Fruit fly (Drosophila melanogaster) whole organism, embryonic: ENCODE data around the gene CG14352.

ENCODE experiments used
- ATbp ChIP-seq: fragments of 200-800 bp; sonication (Bioruptor generic); optimal IDR thresholded peaks from 2 replicates; lab custom pipeline; 2017; ENCODE audit warnings: missing biosample characterization, mild to moderate bottlenecking, missing genetic modification characterization, missing genetic modification reagents
- Ada2b ChIP-seq: fragments of 200-800 bp; sonication (Bioruptor generic); IDR thresholded peaks from 2 replicates; pipeline ENCODE4 v1.3.6; 2022; ENCODE audit warnings: missing biosample characterization, missing genetic modification characterization
- C15 ChIP-seq: fragments of 200-800 bp; sonication (Bioruptor generic); IDR thresholded peaks from 3 replicates; pipeline ENCODE4 v1.3.6; 2022; ENCODE audit warnings: missing biosample characterization, missing genetic modification characterization
- CG11093 ChIP-seq: fragments of 200-800 bp; sonication (Bioruptor generic); IDR thresholded peaks from 3 replicates; pipeline ENCODE4 v1.3.6; 2022; ENCODE audit warnings: missing biosample characterization, missing genetic modification characterization
- CG11504 ChIP-seq: fragments of 200-800 bp; sonication (Bioruptor generic); optimal IDR thresholded peaks from 3 replicates; lab custom pipeline; 2019; ENCODE audit warnings: missing biosample characterization, mild to moderate bottlenecking, missing genetic modification characterization, moderate library complexity
- CG12104 ChIP-seq: fragments of 200-800 bp; sonication (Bioruptor generic); optimal IDR thresholded peaks from 3 replicates; lab custom pipeline; 2016; ENCODE audit warnings: missing biosample characterization, missing genetic modification characterization
- CG12236 ChIP-seq: fragments of 200-800 bp; sonication (Bioruptor generic); optimal IDR thresholded peaks from 2 replicates; lab custom pipeline; 2016; ENCODE audit warnings: missing biosample characterization, missing genetic modification characterization
- CG12744 ChIP-seq: fragments of 200-800 bp; sonication (Bioruptor generic); optimal IDR thresholded peaks from 2 replicates; lab custom pipeline; 2016; ENCODE audit warnings: missing biosample characterization, missing genetic modification characterization
- CG1603 ChIP-seq: fragments of 200-800 bp; sonication (Bioruptor generic); optimal IDR thresholded peaks from 2 replicates; lab custom pipeline; 2019; ENCODE audit warnings: missing biosample characterization, mild to moderate bottlenecking, missing genetic modification characterization, moderate library complexity
- CG16779 ChIP-seq: fragments of 200-800 bp; sonication (Bioruptor generic); IDR thresholded peaks from 2 replicates; pipeline ENCODE4 v1.3.6; 2022; ENCODE audit warnings: missing biosample characterization, missing genetic modification characterization
- CG17361 ChIP-seq: fragments of 200-800 bp; sonication (Bioruptor generic); IDR thresholded peaks from 3 replicates; pipeline ENCODE4 v1.3.6; 2022; ENCODE audit warnings: missing biosample characterization, missing genetic modification characterization
- CG31441 ChIP-seq: fragments of 200-800 bp; sonication (Bioruptor generic); IDR thresholded peaks from 2 replicates; pipeline ENCODE4 v1.3.6; 2022; ENCODE audit warnings: missing biosample characterization, missing genetic modification characterization
- CG32532 ChIP-seq: fragments of 200-800 bp; sonication (Bioruptor generic); IDR thresholded peaks from 2 replicates; pipeline ENCODE4 v1.3.6; 2022; ENCODE audit warnings: missing biosample characterization, missing genetic modification characterization
- CG32772 ChIP-seq: fragments of 200-800 bp; sonication (Bioruptor generic); IDR thresholded peaks from 2 replicates; pipeline ENCODE4 v1.3.6; 2022; ENCODE audit warnings: missing biosample characterization, missing genetic modification characterization
- CG4328 ChIP-seq: fragments of 200-800 bp; sonication (Bioruptor generic); optimal IDR thresholded peaks from 3 replicates; lab custom pipeline; 2017; ENCODE audit warnings: missing biosample characterization, missing genetic modification reagents, missing genetic modification characterization
- CG4404 ChIP-seq: fragments of 200-800 bp; sonication (Bioruptor generic); IDR thresholded peaks from 2 replicates; pipeline ENCODE4 v1.3.6; 2022; ENCODE audit warnings: missing biosample characterization, missing genetic modification characterization
- CG6813 ChIP-seq: fragments of 200-800 bp; sonication (Bioruptor generic); optimal IDR thresholded peaks from 2 replicates; lab custom pipeline; 2017; ENCODE audit warnings: missing biosample characterization, missing genetic modification characterization, mild to moderate bottlenecking, moderate library complexity, missing genetic modification reagents
- Dek ChIP-seq: fragments of 200-800 bp; sonication (Bioruptor generic); optimal IDR thresholded peaks from 3 replicates; lab custom pipeline; 2019; ENCODE audit warnings: missing biosample characterization, mild to moderate bottlenecking, missing genetic modification characterization, moderate library complexity
- Doc3 ChIP-seq: fragments of 200-800 bp; sonication (Bioruptor generic); IDR thresholded peaks from 3 replicates; pipeline ENCODE4 v1.3.6; 2022; ENCODE audit warnings: missing biosample characterization, missing genetic modification characterization; ENCODE audit not compliant: partially characterized antibody
- Drgx ChIP-seq: fragments of 200-800 bp; sonication (Bioruptor generic); IDR thresholded peaks from 2 replicates; pipeline ENCODE4 v1.3.6; 2022; ENCODE audit warnings: missing biosample characterization, missing genetic modification characterization
- Gsc ChIP-seq: fragments of 200-800 bp; sonication (Bioruptor generic); IDR thresholded peaks from 2 replicates; pipeline ENCODE4 v1.3.6; 2022; ENCODE audit warnings: missing biosample characterization, missing genetic modification characterization
- HLH4C ChIP-seq: fragments of 200-800 bp; sonication (Bioruptor generic); IDR thresholded peaks from 3 replicates; pipeline ENCODE4 v1.3.6; 2022; ENCODE audit warnings: missing biosample characterization, missing genetic modification characterization; ENCODE audit not compliant: partially characterized antibody
- Hmr ChIP-seq: fragments of 200-800 bp; sonication (Bioruptor generic); optimal IDR thresholded peaks from 3 replicates; lab custom pipeline; 2017; ENCODE audit warnings: mild to moderate bottlenecking, missing biosample characterization, missing genetic modification reagents, missing genetic modification characterization
- Lhr ChIP-seq: fragments of 200-800 bp; sonication (Bioruptor generic); optimal IDR thresholded peaks from 3 replicates; lab custom pipeline; 2017; ENCODE audit warnings: mild to moderate bottlenecking, missing biosample characterization, missing genetic modification reagents, missing genetic modification characterization
- NC2α ChIP-seq: fragments of 200-800 bp; sonication (Bioruptor generic); optimal IDR thresholded peaks from 2 replicates; lab custom pipeline; 2016; ENCODE audit warnings: missing biosample characterization, missing genetic modification characterization
- NC2β ChIP-seq: fragments of 200-800 bp; sonication (Bioruptor generic); optimal IDR thresholded peaks from 2 replicates; lab custom pipeline; 2016; ENCODE audit warnings: missing biosample characterization, missing genetic modification characterization
- Nf-YB ChIP-seq: fragments of 200-800 bp; sonication (Bioruptor generic); optimal IDR thresholded peaks from 3 replicates; lab custom pipeline; 2019; ENCODE audit warnings: missing biosample characterization, mild to moderate bottlenecking, missing genetic modification characterization, moderate library complexity
- Oli ChIP-seq: fragments of 200-800 bp; sonication (Bioruptor generic); optimal IDR thresholded peaks from 2 replicates; lab custom pipeline; 2018; ENCODE audit warnings: missing biosample characterization, mild to moderate bottlenecking, missing genetic modification characterization, moderate library complexity
- Rx ChIP-seq: fragments of 200-800 bp; sonication (Bioruptor generic); IDR thresholded peaks from 2 replicates; pipeline ENCODE4 v1.3.6; 2022; ENCODE audit warnings: missing biosample characterization, missing genetic modification characterization
- Side ChIP-seq: fragments of 200-800 bp; sonication (Bioruptor generic); optimal IDR thresholded peaks from 2 replicates; lab custom pipeline; 2016; ENCODE audit warnings: missing biosample characterization, missing genetic modification characterization
- Xrp1 ChIP-seq: fragments of 200-800 bp; sonication (Bioruptor generic); IDR thresholded peaks from 2 replicates; pipeline ENCODE4 v1.3.6; 2022; ENCODE audit warnings: missing biosample characterization, missing genetic modification characterization
- cato ChIP-seq: fragments of 200-800 bp; sonication (Bioruptor generic); optimal IDR thresholded peaks from 2 replicates; lab custom pipeline; 2016; ENCODE audit warnings: missing biosample characterization, missing genetic modification characterization, borderline replicate concordance
- crc ChIP-seq: fragments of 200-800 bp; sonication (Bioruptor generic); optimal IDR thresholded peaks from 2 replicates; lab custom pipeline; 2016; ENCODE audit warnings: missing biosample characterization, missing genetic modification characterization
- crol ChIP-seq: fragments of 200-800 bp; sonication (Bioruptor generic); IDR thresholded peaks from 2 replicates; pipeline ENCODE4 v1.3.6; 2022; ENCODE audit warnings: missing biosample characterization, missing genetic modification characterization
- dmrt99B ChIP-seq: fragments of 200-800 bp; sonication (Bioruptor generic); optimal IDR thresholded peaks from 2 replicates; lab custom pipeline; 2018; ENCODE audit warnings: missing biosample characterization, mild to moderate bottlenecking, missing genetic modification characterization, moderate library complexity
- grau ChIP-seq: fragments of 200-800 bp; optimal IDR thresholded peaks from 3 replicates; lab custom pipeline; 2019; ENCODE audit warnings: missing biosample characterization, mild to moderate bottlenecking, missing genetic modification characterization, moderate library complexity
- hkb ChIP-seq, 2 experiments: fragments of 200-800 bp in 1 of 2; fragments of >200 bp in 1 of 2; sonication (Bioruptor generic) in 1 of 2; IDR thresholded peaks in 1 of 2; optimal IDR thresholded peaks in 1 of 2; 2 replicates each; pipeline versions ENCODE4 v1.3.6 to Lab custom; 2017 to 2022; ENCODE audit warnings: missing biosample characterization in 1 of 2, missing genetic modification characterization in 1 of 2
- hth ChIP-seq: fragments of >200 bp; optimal IDR thresholded peaks from 2 replicates; lab custom pipeline; 2017; ENCODE audit warnings: inconsistent platforms
- insv ChIP-seq, 2 experiments: fragments of 200-800 bp; sonication (Bioruptor generic); optimal IDR thresholded peaks; 3 replicates each; lab custom pipeline; 2016 to 2018; ENCODE audit warnings: missing biosample characterization in 2 of 2, missing genetic modification characterization in 2 of 2
- kah ChIP-seq: fragments of 200-800 bp; sonication (Bioruptor generic); optimal IDR thresholded peaks from 2 replicates; lab custom pipeline; 2018; ENCODE audit warnings: missing biosample characterization, mild to moderate bottlenecking, missing genetic modification characterization
- klu ChIP-seq: fragments of 200-800 bp; sonication (Bioruptor generic); IDR thresholded peaks from 2 replicates; pipeline ENCODE4 v1.3.6; 2022; ENCODE audit warnings: missing biosample characterization, missing genetic modification characterization
- lmd ChIP-seq: fragments of 200-800 bp; sonication (Bioruptor generic); IDR thresholded peaks from 2 replicates; pipeline ENCODE4 v1.3.6; 2022; ENCODE audit warnings: missing biosample characterization, missing genetic modification characterization
- lov ChIP-seq, 2 experiments: fragments of 200-800 bp in 1 of 2; fragments of >200 bp in 1 of 2; sonication (Bioruptor generic) in 1 of 2; IDR thresholded peaks in 1 of 2; optimal IDR thresholded peaks in 1 of 2; 2 replicates in 1 of 2; 3 replicates in 1 of 2; pipeline versions ENCODE4 v1.3.6 to Lab custom; 2017 to 2022; ENCODE audit warnings: missing biosample characterization in 1 of 2, missing genetic modification characterization in 1 of 2
- pros ChIP-seq: fragments of 200-800 bp; sonication (Bioruptor generic); optimal IDR thresholded peaks from 3 replicates; lab custom pipeline; 2019; ENCODE audit warnings: missing biosample characterization, mild to moderate bottlenecking, missing genetic modification characterization, moderate library complexity
- psq ChIP-seq: fragments of 200-800 bp; sonication (Bioruptor generic); optimal IDR thresholded peaks from 2 replicates; lab custom pipeline; 2017; ENCODE audit warnings: missing biosample characterization, missing genetic modification characterization
- sens-2 ChIP-seq: fragments of 200-800 bp; sonication (Bioruptor generic); IDR thresholded peaks from 2 replicates; pipeline ENCODE4 v1.3.6; 2022; ENCODE audit warnings: missing biosample characterization, missing genetic modification characterization
- sob ChIP-seq: fragments of 200-800 bp; sonication (Bioruptor generic); IDR thresholded peaks from 2 replicates; pipeline ENCODE4 v1.3.6; 2022; ENCODE audit warnings: missing biosample characterization, missing genetic modification characterization
- sqz ChIP-seq: fragments of 200-800 bp; sonication (Bioruptor generic); optimal IDR thresholded peaks from 3 replicates; lab custom pipeline; 2018; ENCODE audit warnings: missing biosample characterization, mild to moderate bottlenecking, missing genetic modification characterization
- tx ChIP-seq: fragments of 200-800 bp; sonication (Bioruptor generic); optimal IDR thresholded peaks from 2 replicates; lab custom pipeline; 2016; ENCODE audit warnings: missing biosample characterization, missing genetic modification characterization
- unc-4 ChIP-seq: fragments of 200-800 bp; sonication (Bioruptor generic); IDR thresholded peaks from 2 replicates; pipeline ENCODE4 v1.3.6; 2022; ENCODE audit warnings: missing biosample characterization, missing genetic modification characterization; ENCODE audit not compliant: partially characterized antibody

CG14352 gene

dm6 chr2L:1568631-1569030 lies 42.6 kb upstream of the CG14352 start (continued):
- 0 out of 2 replicates have a peak, but pooled peaks have one; percentile 5 for TF ChIP-seq Rx
- no peak for TF ChIP-seq CG12104 (GFP tag; lab: Kevin White, UChicago)
- no peak for TF ChIP-seq sens-2 (GFP tag; lab: Robert Waterston, UW)
- TF ChIP-seq CG11093 = no peak
- no peak for TF ChIP-seq crc (GFP tag; lab: Kevin White, UChicago)
- TF ChIP-seq lmd (GFP tag; lab: Robert Waterston, UW) = no peak
- TF ChIP-seq Drgx (GFP tag; lab: Robert Waterston, UW) = 0 out of 2 replicates have a peak, but pooled peaks have one; percentile 12
- no peak for TF ChIP-seq Nf-YB
- TF ChIP-seq ATbp = no peak
- TF ChIP-seq tx (GFP tag; lab: Kevin White, UChicago) = no peak
- 0 out of 2 replicates have a peak, but pooled peaks have one; percentile 29 for TF ChIP-seq Xrp1 (GFP tag; lab: Robert Waterston, UW)
- TF ChIP-seq insv (GFP tag; optimal IDR thresholded peaks at IDR 0.05; lab: Kevin White, UChicago) = no peak
- no peak for TF ChIP-seq NC2α
- no peak for TF ChIP-seq CG4404
- TF ChIP-seq Doc3 (GFP tag; lab: Robert Waterston, UW) = no peak
- peak; percentile 17 for TF ChIP-seq Hmr (GFP tag; lab: Kevin White, UChicago)
- no peak for TF ChIP-seq NC2β (GFP tag; lab: Kevin White, UChicago)
- TF ChIP-seq CG32772 (GFP tag; lab: Robert Waterston, UW) = no peak
- no peak for TF ChIP-seq lov (optimal IDR thresholded peaks at IDR 0.05; lab: Kevin White, UChicago)
- TF ChIP-seq lov (GFP tag; IDR thresholded peaks at IDR 0.05; lab: Robert Waterston, UW) = no peak
- peak; percentile 11; the same call in 1 of the 2 replicates for TF ChIP-seq CG32532
- TF ChIP-seq unc-4 (GFP tag; lab: Robert Waterston, UW) = no peak
- no peak for TF ChIP-seq hth
- no peak for TF ChIP-seq pros (GFP tag; lab: Kevin White, UChicago)
- no peak for TF ChIP-seq Gsc (GFP tag; lab: Robert Waterston, UW)
- no peak for TF ChIP-seq kah (GFP tag; lab: Kevin White, UChicago)
- TF ChIP-seq sqz (GFP tag; lab: Kevin White, UChicago) = no peak
- TF ChIP-seq CG6813 (GFP tag; lab: Kevin White, UChicago) = peak; percentile 36
- TF ChIP-seq grau (tag; lab: Kevin White, UChicago) = peak; percentile 19
- peak; percentile 28 for TF ChIP-seq CG1603
- TF ChIP-seq CG31441 (GFP tag; lab: Robert Waterston, UW) = peak; percentile 36; the same call in 1 of the 2 replicates
- TF ChIP-seq sob (GFP tag; lab: Robert Waterston, UW) = peak; percentile 26; the same call in 1 of the 2 replicates
- peak; percentile 53 for TF ChIP-seq CG11504
- TF ChIP-seq Dek = no peak
- TF ChIP-seq psq (GFP tag; lab: Kevin White, UChicago) = no peak
- TF ChIP-seq dmrt99B (tag; lab: Kevin White, UChicago) = peak; percentile 40
- TF ChIP-seq Oli (tag; lab: Kevin White, UChicago) = peak; percentile 5
- TF ChIP-seq Ada2b = 0 out of 2 replicates have a peak, but pooled peaks have one; percentile 8
- TF ChIP-seq C15 (GFP tag; lab: Robert Waterston, UW) = no peak
- no peak for TF ChIP-seq CG4328 (GFP tag; lab: Kevin White, UChicago)
- TF ChIP-seq CG17361 (GFP tag; lab: Robert Waterston, UW) = no peak
- no peak for TF ChIP-seq crol
- TF ChIP-seq HLH4C (GFP tag; lab: Robert Waterston, UW) = no peak
- TF ChIP-seq hkb (optimal IDR thresholded peaks at IDR 0.05; lab: Kevin White, UChicago) = no peak
- TF ChIP-seq hkb (GFP tag; IDR thresholded peaks at IDR 0.05; lab: Robert Waterston, UW) = no peak
- no peak for TF ChIP-seq klu (GFP tag; lab: Robert Waterston, UW)
- TF ChIP-seq cato (GFP tag; lab: Kevin White, UChicago) = no peak
- no peak for TF ChIP-seq CG12744 (GFP tag; lab: Kevin White, UChicago)
- TF ChIP-seq Side (GFP tag; lab: Kevin White, UChicago) = no peak
- no peak for TF ChIP-seq CG16779
- TF ChIP-seq Lhr (GFP tag; lab: Kevin White, UChicago) = no peak
- TF ChIP-seq CG12236 (GFP tag; lab: Kevin White, UChicago) = no peak
